Worm (Caenorhabditis elegans) whole organism, L2 larva: Measurements from ENCODE around the gene Y48E1C.2.

Experiments used
- blmp-1 ChIP-seq: sonication (generic microtip); optimal IDR thresholded peaks from 2 replicates; lab custom pipeline; 2017; ENCODE audit warnings: missing genetic modification characterization, mild to moderate bottlenecking, missing compliant biosample characterization, antibody characterized with exemption, moderate library complexity; ENCODE audit not compliant: insufficient read depth
- ceh-16 ChIP-seq: fragments of 150-350 bp; optimal IDR thresholded peaks from 2 replicates; lab custom pipeline; 2014; ENCODE audit warnings: missing biosample characterization, missing genetic modification characterization
- egl-27 ChIP-seq: sonication (generic microtip); optimal IDR thresholded peaks from 3 replicates; lab custom pipeline; 2017; ENCODE audit warnings: missing biosample characterization, missing genetic modification reagents, missing genetic modification characterization
- elt-3 ChIP-seq: sonication (generic microtip); optimal IDR thresholded peaks from 2 replicates; lab custom pipeline; 2017; ENCODE audit warnings: missing biosample characterization, missing genetic modification characterization
- lin-13 ChIP-seq: fragments of 150-350 bp; optimal IDR thresholded peaks from 2 replicates; lab custom pipeline; 2014; ENCODE audit warnings: missing biosample characterization, missing genetic modification reagents, missing genetic modification characterization
- nhr-11 ChIP-seq: fragments of 150-350 bp; optimal IDR thresholded peaks from 2 replicates; lab custom pipeline; 2014; ENCODE audit warnings: missing biosample characterization, missing genetic modification characterization
- skn-1 ChIP-seq: sonication (generic microtip); optimal IDR thresholded peaks from 2 replicates; lab custom pipeline; 2017; ENCODE audit warnings: missing biosample characterization, missing genetic modification characterization
- unc-62 ChIP-seq: fragments of 150-350 bp; optimal IDR thresholded peaks from 2 replicates; lab custom pipeline; 2014; ENCODE audit warnings: missing biosample characterization, missing genetic modification reagents, missing genetic modification characterization

DNA sequence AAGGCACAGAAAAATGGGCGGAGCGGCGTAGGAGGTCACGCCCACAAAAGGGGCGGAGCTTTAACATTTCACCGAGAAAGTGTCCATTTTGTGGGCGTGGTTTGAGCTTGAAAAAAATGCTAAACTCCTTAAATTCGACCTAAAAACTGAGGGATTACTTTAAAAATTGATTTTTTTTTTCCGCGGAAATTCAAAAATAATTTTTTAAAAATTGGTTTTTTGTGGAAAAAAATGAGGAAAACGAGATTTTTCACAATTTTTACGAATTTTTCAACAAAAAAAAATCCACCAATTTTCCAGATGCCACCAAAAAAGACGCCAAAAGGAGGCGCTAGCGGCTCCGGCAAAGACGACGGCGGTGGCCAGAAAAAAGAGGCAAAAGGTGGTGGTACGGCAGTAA lies 21.7 kb upstream of the Y48E1C.2 start, which contains the start of gene pinn-4:
- TF ChIP-seq elt-3 (tag; lab: Kevin White, UChicago) = no peak
- no peak for TF ChIP-seq skn-1
- no peak for TF ChIP-seq ceh-16 (tag; lab: Kevin White, UChicago)
- no peak for TF ChIP-seq egl-27
- no peak for TF ChIP-seq blmp-1 (tag; lab: Kevin White, UChicago)
- no peak for TF ChIP-seq unc-62 (GFP tag; lab: Kevin White, UChicago)
- TF ChIP-seq nhr-11 (tag; lab: Kevin White, UChicago) = no peak
- TF ChIP-seq lin-13 (GFP tag; lab: Kevin White, UChicago) = no peak
